Worm (Caenorhabditis elegans) whole organism, L1 larva: Measurements from ENCODE around the gene vit-6.

Experiments used
- ama-1 ChIP-seq: fragments of 150-350 bp; optimal IDR thresholded peaks from 2 replicates; lab custom pipeline; 2014
- blmp-1 ChIP-seq: fragments of 150-350 bp; optimal IDR thresholded peaks from 2 replicates; lab custom pipeline; 2014; ENCODE audit warnings: missing biosample characterization, missing genetic modification characterization
- elt-2 ChIP-seq: sonication (generic microtip); optimal IDR thresholded peaks from 2 replicates; lab custom pipeline; 2016; ENCODE audit warnings: missing genetic modification characterization, mild to moderate bottlenecking, inconsistent platforms, missing compliant biosample characterization, missing genetic modification reagents
- elt-3 ChIP-seq, 6 experiments: fragments of 150-350 bp in 1 of 6; sonication (generic microtip); optimal IDR thresholded peaks; 2 replicates each; lab custom pipeline; 2017 to 2018; ENCODE audit warnings: missing biosample characterization in 6 of 6, missing genetic modification characterization in 6 of 6, inconsistent platforms in 1 of 6
- lin-13 ChIP-seq: fragments of 150-350 bp; optimal IDR thresholded peaks from 2 replicates; lab custom pipeline; 2014; ENCODE audit warnings: missing biosample characterization, missing genetic modification reagents, missing genetic modification characterization
- nhr-11 ChIP-seq: fragments of 150-350 bp; optimal IDR thresholded peaks from 2 replicates; lab custom pipeline; 2014; ENCODE audit warnings: missing biosample characterization, missing genetic modification characterization
- nhr-20 ChIP-seq: sonication (generic microtip); optimal IDR thresholded peaks from 2 replicates; lab custom pipeline; 2016; ENCODE audit warnings: mild to moderate bottlenecking, missing genetic modification characterization, missing compliant biosample characterization
- nhr-237 ChIP-seq: fragments of 150-350 bp; optimal IDR thresholded peaks from 2 replicates; lab custom pipeline; 2014; ENCODE audit warnings: missing biosample characterization, missing genetic modification characterization
- nhr-76 ChIP-seq: sonication (generic microtip); optimal IDR thresholded peaks from 2 replicates; lab custom pipeline; 2017; ENCODE audit warnings: missing biosample characterization, missing genetic modification characterization
- nhr-90 ChIP-seq: sonication (generic microtip); optimal IDR thresholded peaks from 2 replicates; lab custom pipeline; 2016; ENCODE audit warnings: mild to moderate bottlenecking, missing genetic modification characterization, missing compliant biosample characterization; ENCODE audit not compliant: poor library complexity

DNA sequence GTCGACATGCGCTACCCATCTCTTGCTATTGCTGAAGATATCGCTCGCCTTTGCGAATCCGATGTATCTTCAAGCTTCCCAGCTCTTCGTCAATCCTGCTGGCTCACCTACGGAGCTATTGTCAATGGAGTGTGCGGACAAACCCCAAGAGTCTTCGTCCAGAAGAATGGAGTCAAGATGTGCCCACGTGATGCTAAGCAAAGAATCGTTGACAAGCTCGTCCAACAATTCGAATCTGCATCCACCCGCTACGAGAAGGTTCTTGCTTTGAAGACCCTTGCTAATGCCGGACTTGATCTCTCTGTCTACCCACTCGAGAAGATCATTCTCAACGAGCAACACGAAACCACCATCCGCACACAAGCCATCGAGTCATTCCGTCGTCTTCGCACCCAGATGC is 1.7 kb downstream of the vit-6 start:
- no peak for TF ChIP-seq lin-13 (GFP tag; lab: Kevin White, UChicago)
- TF ChIP-seq nhr-76 (tag; lab: Kevin White, UChicago) = no peak
- TF ChIP-seq nhr-237 (tag; lab: Kevin White, UChicago) = no peak
- no peak for TF ChIP-seq nhr-20
- TF ChIP-seq nhr-11 (tag; lab: Kevin White, UChicago) = no peak
- no peak for TF ChIP-seq nhr-90
- no peak for TF ChIP-seq elt-3 (tag; optimal IDR thresholded peaks at IDR 0.05; lab: Kevin White, UChicago)
- TF ChIP-seq blmp-1 = no peak
- no peak for TF ChIP-seq elt-2
- TF ChIP-seq ama-1 = no peak
